Worm (Caenorhabditis elegans): ENCODE data around the gene clec-118.

Gene clec-118

ce11 chrII:568776-569175 lies 43.5 kb downstream of the clec-118 start, which contains the start of gene W08F4.5:
Gene W08F4.5, minus strand, starts transcription at chrII:568876.
- TF ChIP-seq Y22D7AL.16 (tag; optimal IDR thresholded peaks at IDR 0.05) (no peak), ttx-3 (tag; optimal IDR thresholded peaks at IDR 0.05) (no peak), nhr-232 (tag; optimal IDR thresholded peaks at IDR 0.05) (no peak), ceh-14 (tag; optimal IDR thresholded peaks at IDR 0.05) (no peak), ahr-1 (tag; optimal IDR thresholded peaks at IDR 0.05) (no peak), sox-2 (GFP tag; IDR thresholded peaks at IDR 0.05) (no peak), lim-6 (tag; optimal IDR thresholded peaks at IDR 0.05) (no peak), hlh-6 (tag; optimal IDR thresholded peaks at IDR 0.05) (no peak), ceh-19 (GFP tag; optimal IDR thresholded peaks at IDR 0.05) (no peak)
